Comparison of ENCODE assay signal across 2 worm cellular contexts in the genomic region with DNA sequence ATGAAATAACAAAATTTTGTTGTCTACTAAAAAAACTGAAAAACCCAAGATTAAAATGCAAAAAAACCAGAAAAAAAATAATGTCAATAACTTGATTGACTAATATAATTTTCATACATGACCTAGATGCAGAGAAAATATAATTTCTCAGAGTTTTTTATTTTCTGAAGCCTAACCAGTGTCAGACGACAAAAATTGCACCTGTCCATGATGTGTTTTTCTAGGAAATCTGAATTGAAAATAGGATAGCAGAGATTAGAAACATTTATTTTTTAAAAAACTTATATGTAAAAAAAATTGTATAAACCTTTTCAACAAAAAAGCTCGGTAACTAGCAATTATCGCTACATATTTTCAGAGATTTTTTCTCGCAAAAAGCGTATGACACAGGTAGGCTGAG.
TF ChIP-seq lines count a peak whose summit lies in the region.

No protein-coding gene starts in this region.

TF ChIP-seq in whole organism, L1 larva, 84 proteins besides CTCF, POLR2A, EP300 and RAD21:
- TF ChIP-seq blmp-1 (tag; optimal IDR thresholded peaks at IDR 0.05; lab: Kevin White, UChicago): no peak
- no peak for TF ChIP-seq nhr-28 (tag; optimal IDR thresholded peaks at IDR 0.05; lab: Kevin White, UChicago)
- TF ChIP-seq nhr-77 (tag; optimal IDR thresholded peaks at IDR 0.05; lab: Kevin White, UChicago): no peak
- no peak for TF ChIP-seq lin-39 (tag; optimal IDR thresholded peaks at IDR 0.05; lab: Kevin White, UChicago)
- TF ChIP-seq nhr-237 (tag; optimal IDR thresholded peaks at IDR 0.05; lab: Kevin White, UChicago): no peak
- no peak for TF ChIP-seq efl-3 (GFP tag; optimal IDR thresholded peaks at IDR 0.05; lab: Kevin White, UChicago)
- TF ChIP-seq ceh-88 (GFP tag; IDR thresholded peaks at IDR 0.05; lab: Robert Waterston, UW): no peak
- TF ChIP-seq irx-1 (tag; optimal IDR thresholded peaks at IDR 0.05; lab: Kevin White, UChicago): no peak
- no peak for TF ChIP-seq nhr-84 (tag; optimal IDR thresholded peaks at IDR 0.05; lab: Kevin White, UChicago)
- no peak for TF ChIP-seq sptf-1 (tag; optimal IDR thresholded peaks at IDR 0.05; lab: Kevin White, UChicago)
- no peak for TF ChIP-seq nhr-20 (tag; optimal IDR thresholded peaks at IDR 0.05; lab: Kevin White, UChicago)
- TF ChIP-seq ztf-11 (tag; optimal IDR thresholded peaks at IDR 0.05; lab: Kevin White, UChicago): no peak
- TF ChIP-seq mef-2 (tag; optimal IDR thresholded peaks at IDR 0.05; lab: Kevin White, UChicago): no peak
- TF ChIP-seq hlh-4 (tag; optimal IDR thresholded peaks at IDR 0.05; lab: Kevin White, UChicago): peak; percentile 99
- TF ChIP-seq nhr-47 (tag; optimal IDR thresholded peaks at IDR 0.05; lab: Kevin White, UChicago): peak; percentile 46
- TF ChIP-seq fkh-8 (tag; optimal IDR thresholded peaks at IDR 0.05; lab: Kevin White, UChicago): peak; percentile 68
- TF ChIP-seq lin-35 (GFP tag; optimal IDR thresholded peaks at IDR 0.05; lab: Kevin White, UChicago): no peak
- no peak for TF ChIP-seq tbx-2 (tag; optimal IDR thresholded peaks at IDR 0.05; lab: Kevin White, UChicago)
- no peak for TF ChIP-seq hpl-2 (GFP tag; optimal IDR thresholded peaks at IDR 0.05; lab: Kevin White, UChicago)
- TF ChIP-seq ces-1 (GFP tag; optimal IDR thresholded peaks at IDR 0.05; lab: Kevin White, UChicago): no peak
TF ChIP-seq in whole organism, L1 larva: peak in this region for 3.

TF ChIP-seq in whole organism, L2 larva, 48 proteins besides CTCF, POLR2A, EP300 and RAD21:
- no peak for TF ChIP-seq unc-55 (GFP tag; optimal IDR thresholded peaks at IDR 0.05; lab: Kevin White, UChicago)
- TF ChIP-seq R02D3.7 (tag; optimal IDR thresholded peaks at IDR 0.05; lab: Kevin White, UChicago): no peak
- TF ChIP-seq sma-9 (GFP tag; optimal IDR thresholded peaks at IDR 0.05; lab: Kevin White, UChicago): peak; percentile 10
- no peak for TF ChIP-seq sma-9 (tag; optimal IDR thresholded peaks at IDR 0.05; lab: Kevin White, UChicago)
- TF ChIP-seq skn-1 (tag; optimal IDR thresholded peaks at IDR 0.05; lab: Kevin White, UChicago): no peak
- no peak for TF ChIP-seq lin-13 (GFP tag; optimal IDR thresholded peaks at IDR 0.05; lab: Kevin White, UChicago)
- TF ChIP-seq sma-3 (GFP tag; optimal IDR thresholded peaks at IDR 0.05; lab: Kevin White, UChicago): no peak
